Fruit fly (Drosophila melanogaster): Measurements from ENCODE around the gene CG17030.

Gene CG17030

DNA sequence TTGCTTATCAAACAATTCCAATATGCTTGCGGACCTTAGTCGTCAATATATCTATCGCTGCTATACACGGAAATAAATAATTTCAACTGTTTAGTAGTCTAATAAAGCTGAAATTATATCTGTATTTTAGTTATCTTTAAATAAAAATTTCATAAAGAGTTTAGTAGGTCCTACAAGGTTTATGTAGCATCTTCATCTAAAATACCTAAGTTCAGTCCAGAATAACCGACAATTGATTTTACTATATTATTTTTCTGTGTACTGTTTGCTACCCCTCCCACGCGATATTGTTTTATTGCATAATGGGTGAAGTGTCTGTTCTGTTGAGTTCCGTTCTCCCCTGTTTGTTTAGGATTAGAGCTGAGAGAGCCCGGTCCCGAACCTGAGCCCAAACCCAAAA is 37.0 kb upstream of the CG17030 start (continued):
- TF ChIP-seq CG13775 (GFP tag; optimal IDR thresholded peaks at IDR 0.05) (no peak), cwo (GFP tag; optimal IDR thresholded peaks at IDR 0.05) (no peak), vfl (GFP tag; optimal IDR thresholded peaks at IDR 0.05) (no peak), Dfd (GFP tag; optimal IDR thresholded peaks at IDR 0.05) (no peak), Hr51 (GFP tag; optimal IDR thresholded peaks at IDR 0.05) (no peak), CG10979 (tag; optimal IDR thresholded peaks at IDR 0.05) (peak; percentile 64), CG8281 (tag; optimal IDR thresholded peaks at IDR 0.05) (no peak), org-1 (GFP tag; optimal IDR thresholded peaks at IDR 0.05) (no peak), bab2 (GFP tag; optimal IDR thresholded peaks at IDR 0.05) (no peak), CG2889 (GFP tag; IDR thresholded peaks at IDR 0.05) (no peak), hbn (GFP tag; IDR thresholded peaks at IDR 0.05; ENCODE audit: partially characterized antibody) (no peak), CG1233 (GFP tag; optimal IDR thresholded peaks at IDR 0.05) (no peak), Ada2b (GFP tag; IDR thresholded peaks at IDR 0.05) (no peak), gcm2 (GFP tag; optimal IDR thresholded peaks at IDR 0.05) (no peak), CG34376 (GFP tag; optimal IDR thresholded peaks at IDR 0.05) (no peak), CrebB (tag; optimal IDR thresholded peaks at IDR 0.05) (no peak), Dip2 (GFP tag; IDR thresholded peaks at IDR 0.05) (no peak), CG13624 (GFP tag; optimal IDR thresholded peaks at IDR 0.05) (no peak), CG7745 (tag; optimal IDR thresholded peaks at IDR 0.05) (no peak), fu2 (GFP tag; optimal IDR thresholded peaks at IDR 0.05) (no peak), CG12104 (GFP tag; optimal IDR thresholded peaks at IDR 0.05) (no peak), CG13287 (GFP tag; IDR thresholded peaks at IDR 0.05; ENCODE audit: partially characterized antibody) (no peak), CG10959 (GFP tag; IDR thresholded peaks at IDR 0.05) (no peak), CG13894 (tag; optimal IDR thresholded peaks at IDR 0.05) (no peak), CG1603 (tag; optimal IDR thresholded peaks at IDR 0.05) (no peak), CG17912 (GFP tag; optimal IDR thresholded peaks at IDR 0.05) (no peak), CG18619 (GFP tag; optimal IDR thresholded peaks at IDR 0.05) (no peak), crp (GFP tag; optimal IDR thresholded peaks at IDR 0.05) (no peak), gem (tag; optimal IDR thresholded peaks at IDR 0.05) (peak; percentile 70), CG8089 (GFP tag; optimal IDR thresholded peaks at IDR 0.05) (no peak), dati (GFP tag; IDR thresholded peaks at IDR 0.05) (no peak), CG16863 (GFP tag; optimal IDR thresholded peaks at IDR 0.05) (no peak), CG1024 (GFP tag; IDR thresholded peaks at IDR 0.05) (no peak), Ets97D (GFP tag; optimal IDR thresholded peaks at IDR 0.05) (no peak), seq (GFP tag; IDR thresholded peaks at IDR 0.05) (no peak), CG4820 (GFP tag; optimal IDR thresholded peaks at IDR 0.05) (no peak), CG11247 (GFP tag; IDR thresholded peaks at IDR 0.05) (no peak), Myb (GFP tag; optimal IDR thresholded peaks at IDR 0.05) (no peak), CG17328 (GFP tag; IDR thresholded peaks at IDR 0.05) (peak; percentile 41; the same call in 1 of the 2 replicates), slou (GFP tag; optimal IDR thresholded peaks at IDR 0.05) (no peak), CG12391 (tag; optimal IDR thresholded peaks at IDR 0.05) (peak; percentile 61), sna (GFP tag; IDR thresholded peaks at IDR 0.05; ENCODE audit: partially characterized antibody) (no peak), CG3847 (GFP tag; IDR thresholded peaks at IDR 0.05) (no peak), D19A (tag; optimal IDR thresholded peaks at IDR 0.05) (peak; percentile 20), CG10147 (GFP tag; optimal IDR thresholded peaks at IDR 0.05) (no peak), fd102C (GFP tag; optimal IDR thresholded peaks at IDR 0.05) (no peak), CG11398 (GFP tag; optimal IDR thresholded peaks at IDR 0.05) (no peak), C15 (GFP tag; IDR thresholded peaks at IDR 0.05) (no peak), nerfin-2 (GFP tag; IDR thresholded peaks at IDR 0.05; ENCODE audit: partially characterized antibody) (no peak), CG2678 (tag; optimal IDR thresholded peaks at IDR 0.05) (peak; percentile 8), gce (GFP tag; IDR thresholded peaks at IDR 0.05) (no peak)

Data from whole organism, embryonic.